Fruit fly (Drosophila melanogaster) whole organism, pupa: ENCODE measurements around the gene crq.

Experiments used
- CG10348 ChIP-seq: fragments of 200-800 bp; sonication (Bioruptor generic); IDR thresholded peaks from 2 replicates; pipeline ENCODE4 v1.3.6; 2022; ENCODE audit warnings: missing biosample characterization, missing genetic modification characterization
- CG12605 ChIP-seq: fragments of 200-800 bp; sonication (Bioruptor generic); IDR thresholded peaks from 2 replicates; pipeline ENCODE4 v1.3.6; 2022; ENCODE audit warnings: missing biosample characterization, missing genetic modification characterization
- CG13204 ChIP-seq: fragments of 200-800 bp; sonication (Bioruptor generic); optimal IDR thresholded peaks from 2 replicates; lab custom pipeline; 2018; ENCODE audit warnings: missing biosample characterization, mild to moderate bottlenecking, missing genetic modification characterization, moderate library complexity
- CG14655 ChIP-seq: fragments of 200-800 bp; sonication (Bioruptor generic); optimal IDR thresholded peaks from 3 replicates; lab custom pipeline; 2017; ENCODE audit warnings: mild to moderate bottlenecking, missing biosample characterization, missing genetic modification reagents, missing genetic modification characterization
- CG15710 ChIP-seq: fragments of 200-800 bp; sonication (Bioruptor generic); optimal IDR thresholded peaks from 2 replicates; lab custom pipeline; 2018; ENCODE audit warnings: missing biosample characterization, mild to moderate bottlenecking, missing genetic modification characterization, moderate library complexity
- CG17806 ChIP-seq: fragments of 200-800 bp; sonication (Bioruptor generic); optimal IDR thresholded peaks from 2 replicates; lab custom pipeline; 2018; ENCODE audit warnings: missing biosample characterization, mild to moderate bottlenecking, missing genetic modification characterization, moderate library complexity
- CG32121 ChIP-seq: fragments of 200-800 bp; sonication (Bioruptor generic); IDR thresholded peaks from 2 replicates; pipeline ENCODE4 v1.3.6; 2022; ENCODE audit warnings: missing biosample characterization, missing genetic modification characterization
- CG34367 ChIP-seq: fragments of 200-800 bp; sonication (Bioruptor generic); optimal IDR thresholded peaks from 2 replicates; lab custom pipeline; 2018; ENCODE audit warnings: missing biosample characterization, mild to moderate bottlenecking, missing genetic modification characterization
- CG4496 ChIP-seq: fragments of 200-800 bp; sonication (Bioruptor generic); IDR thresholded peaks from 3 replicates; pipeline ENCODE4 v1.3.6; 2022; ENCODE audit warnings: missing biosample characterization, missing genetic modification characterization
- CG8159 ChIP-seq: fragments of 200-800 bp; sonication (Bioruptor generic); optimal IDR thresholded peaks from 3 replicates; lab custom pipeline; 2018; ENCODE audit warnings: missing biosample characterization, mild to moderate bottlenecking, missing genetic modification characterization, moderate library complexity
- CG8301 ChIP-seq: fragments of 200-800 bp; sonication (Bioruptor generic); optimal IDR thresholded peaks from 2 replicates; lab custom pipeline; 2018; ENCODE audit warnings: missing biosample characterization, mild to moderate bottlenecking, missing genetic modification characterization
- CG9948 ChIP-seq: fragments of 200-800 bp; sonication (Bioruptor generic); optimal IDR thresholded peaks from 2 replicates; lab custom pipeline; 2018; ENCODE audit warnings: missing biosample characterization, mild to moderate bottlenecking, missing genetic modification characterization, moderate library complexity
- D1 ChIP-seq: fragments of 200-800 bp; sonication (Bioruptor generic); optimal IDR thresholded peaks from 2 replicates; lab custom pipeline; 2018; ENCODE audit warnings: missing biosample characterization, mild to moderate bottlenecking, missing genetic modification characterization, moderate library complexity
- EcR ChIP-seq: fragments of 200-800 bp; sonication (Bioruptor generic); optimal IDR thresholded peaks from 3 replicates; lab custom pipeline; 2019; ENCODE audit warnings: missing biosample characterization, missing genetic modification characterization, mild to moderate bottlenecking, moderate library complexity, missing genetic modification reagents
- Ets98B ChIP-seq: fragments of 200-800 bp; sonication (Bioruptor generic); IDR thresholded peaks from 2 replicates; pipeline ENCODE4 v1.3.6; 2022; ENCODE audit warnings: missing biosample characterization, missing genetic modification characterization
- Pif1A ChIP-seq: fragments of 200-800 bp; sonication (Bioruptor generic); optimal IDR thresholded peaks from 3 replicates; lab custom pipeline; 2016; ENCODE audit warnings: missing biosample characterization, missing genetic modification characterization
- Pif1B ChIP-seq: fragments of 200-800 bp; sonication (Bioruptor generic); optimal IDR thresholded peaks from 3 replicates; lab custom pipeline; 2016; ENCODE audit warnings: missing biosample characterization, missing genetic modification characterization
- Snoo ChIP-seq: fragments of 200-800 bp; sonication (Bioruptor generic); optimal IDR thresholded peaks from 3 replicates; lab custom pipeline; 2017; ENCODE audit warnings: missing biosample characterization, mild to moderate bottlenecking, missing genetic modification characterization, inconsistent platforms
- fd96Ca ChIP-seq: fragments of 200-800 bp; sonication (Bioruptor generic); IDR thresholded peaks from 3 replicates; pipeline ENCODE4 v1.3.6; 2022; ENCODE audit warnings: missing biosample characterization, missing genetic modification characterization
- gl ChIP-seq: fragments of 200-800 bp; sonication (Bioruptor generic); optimal IDR thresholded peaks from 2 replicates; lab custom pipeline; 2018; ENCODE audit warnings: missing biosample characterization, mild to moderate bottlenecking, missing genetic modification characterization

crq gene

dm6 chr2L:484281-484943 lies 31.6 kb upstream of the crq start:
- TF ChIP-seq CG9948 (tag; lab: Kevin White, UChicago), result no peak
- TF ChIP-seq EcR (GFP tag; lab: Kevin White, UChicago), result peak; percentile 81
- TF ChIP-seq CG15710, result no peak
- no peak for TF ChIP-seq CG8301 (tag; lab: Kevin White, UChicago)
- no peak for TF ChIP-seq CG17806 (tag; lab: Kevin White, UChicago)
- TF ChIP-seq CG13204 (GFP tag; lab: Kevin White, UChicago), result peak; percentile 30
- TF ChIP-seq CG10348 (GFP tag; lab: Robert Waterston, UW), result no peak
- TF ChIP-seq Pif1A (GFP tag; lab: Kevin White, UChicago), result peak; percentile 15
- no peak for TF ChIP-seq Ets98B (GFP tag; lab: Robert Waterston, UW)
- no peak for TF ChIP-seq CG12605 (GFP tag; lab: Robert Waterston, UW)
- TF ChIP-seq CG4496 (GFP tag; lab: Robert Waterston, UW), result peak; percentile 12; the same call in 1 of the 3 replicates

dm6 chr2L:483347-484280 lies 30.8 kb upstream of the crq start:
- TF ChIP-seq Ets98B (GFP tag; lab: Robert Waterston, UW) (no peak), CG13204 (GFP tag; lab: Kevin White, UChicago) (no peak), CG32121 (GFP tag; lab: Robert Waterston, UW) (no peak), Pif1B (GFP tag; lab: Kevin White, UChicago) (no peak), Pif1A (GFP tag; lab: Kevin White, UChicago) (no peak), EcR (GFP tag; lab: Kevin White, UChicago) (peak; percentile 94), CG8159 (peak; percentile 33), CG17806 (tag; lab: Kevin White, UChicago) (no peak), D1 (tag; lab: Kevin White, UChicago) (no peak), CG15710 (peak; percentile 41), CG14655 (GFP tag; lab: Kevin White, UChicago) (peak; percentile 42), CG12605 (GFP tag; lab: Robert Waterston, UW) (no peak), Snoo (tag; lab: Kevin White, UChicago) (no peak), CG4496 (GFP tag; lab: Robert Waterston, UW) (no peak), CG9948 (tag; lab: Kevin White, UChicago) (no peak)
- TF ChIP-seq, all 21 proteins: peak for 4

- TF ChIP-seq Ets98B (GFP tag; lab: Robert Waterston, UW), result no peak
- TF ChIP-seq CG32121 (GFP tag; lab: Robert Waterston, UW), result no peak
- no peak for TF ChIP-seq CG34367 (tag; lab: Kevin White, UChicago)
Observed at dm6 chr2L:482451-482844, 29.6 kb upstream of the crq start.

dm6 chr2L:481757-482450 lies 29.1 kb upstream of the crq start:
- TF ChIP-seq CG4496 (GFP tag; lab: Robert Waterston, UW), result no peak
- TF ChIP-seq CG34367 (tag; lab: Kevin White, UChicago), result peak; percentile 43
- no peak for TF ChIP-seq fd96Ca (GFP tag; lab: Robert Waterston, UW)
- TF ChIP-seq Pif1B (GFP tag; lab: Kevin White, UChicago), result peak; percentile 61
- TF ChIP-seq CG14655 (GFP tag; lab: Kevin White, UChicago), result peak; percentile 69
- TF ChIP-seq CG12605 (GFP tag; lab: Robert Waterston, UW), result no peak
- no peak for TF ChIP-seq gl (tag; lab: Kevin White, UChicago)
- peak; percentile 71 for TF ChIP-seq CG8301 (tag; lab: Kevin White, UChicago)
- TF ChIP-seq Snoo (tag; lab: Kevin White, UChicago), result no peak
- TF ChIP-seq Pif1A (GFP tag; lab: Kevin White, UChicago), result peak; percentile 60
- TF ChIP-seq CG17806 (tag; lab: Kevin White, UChicago), result peak; percentile 59
- no peak for TF ChIP-seq EcR (GFP tag; lab: Kevin White, UChicago)
- TF ChIP-seq CG13204 (GFP tag; lab: Kevin White, UChicago), result no peak
- peak; percentile 39 for TF ChIP-seq CG9948 (tag; lab: Kevin White, UChicago)
- peak; percentile 59 for TF ChIP-seq CG8159
- TF ChIP-seq CG15710, result peak; percentile 52
- TF ChIP-seq, all 21 proteins: peak for 9

dm6 chr2L:481400-481756 lies 28.6 kb upstream of the crq start:
- TF ChIP-seq CG17806 (tag; lab: Kevin White, UChicago) (no peak), CG15710 (no peak), CG4496 (GFP tag; lab: Robert Waterston, UW) (no peak), Ets98B (GFP tag; lab: Robert Waterston, UW) (no peak), CG13204 (GFP tag; lab: Kevin White, UChicago) (no peak), Pif1A (GFP tag; lab: Kevin White, UChicago) (no peak)
